Worm (Caenorhabditis elegans): ENCODE measurements around the gene C07G2.5.

The C07G2.5 gene

DNA sequence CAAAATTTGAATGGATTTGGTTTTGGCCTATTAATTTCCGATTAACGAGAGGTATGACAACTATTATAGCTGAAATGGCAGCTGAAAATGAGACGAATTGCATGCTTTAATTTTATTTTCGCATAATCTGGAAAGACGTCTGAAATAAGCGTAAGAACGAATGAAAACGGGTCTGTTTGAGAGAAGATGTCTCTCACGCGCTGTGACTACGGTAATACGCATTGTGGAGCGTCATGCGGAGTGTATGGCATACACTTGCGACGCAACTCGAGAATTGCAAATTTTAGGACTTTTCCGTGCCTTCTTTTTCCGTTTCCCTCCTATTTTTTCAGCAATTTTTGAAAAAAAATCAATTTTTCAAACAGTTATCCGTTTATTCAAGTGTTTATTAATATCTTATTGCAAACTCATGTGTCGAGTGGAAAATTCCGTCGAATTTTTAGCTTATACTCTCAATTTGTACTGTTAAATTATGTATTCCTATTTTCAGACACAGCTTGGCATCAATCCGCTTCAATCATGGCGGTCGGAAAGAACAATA lies 23.3 kb downstream of the C07G2.5 start, which contains the start of gene rps-1 (continued):
- TF ChIP-seq hsf-1 (GFP tag; IDR thresholded peaks at IDR 0.05), result peak; percentile 88
- peak; percentile 74 for TF ChIP-seq zim-3 (tag; optimal IDR thresholded peaks at IDR 0.05)
- TF ChIP-seq ztf-26 (tag; optimal IDR thresholded peaks at IDR 0.05), result peak; percentile 98
- TF ChIP-seq ccch-3 (GFP tag; optimal IDR thresholded peaks at IDR 0.05), result peak; percentile 11
- TF ChIP-seq sdz-38 (tag; optimal IDR thresholded peaks at IDR 0.05), result no peak
- TF ChIP-seq C17E4.6 (GFP tag; IDR thresholded peaks at IDR 0.05), result peak; percentile 96
- TF ChIP-seq rec-8 (tag; optimal IDR thresholded peaks at IDR 0.05), result peak in 1 of 2 experiments; percentile 0
- peak; percentile 63; the same call in 1 of the 2 replicates for TF ChIP-seq F39B2.1 (GFP tag; IDR thresholded peaks at IDR 0.05)
- peak; percentile 97 for TF ChIP-seq ekl-4 (GFP tag; IDR thresholded peaks at IDR 0.05)
- no peak for TF ChIP-seq nfya-1 (tag; optimal IDR thresholded peaks at IDR 0.05; ENCODE audit: borderline replicate concordance, insufficient read depth)
- peak; percentile 88 for TF ChIP-seq ztf-22 (GFP tag; optimal IDR thresholded peaks at IDR 0.05)
- peak; percentile 90 to 95 for TF ChIP-seq let-607 (tag; optimal IDR thresholded peaks at IDR 0.05)
- TF ChIP-seq dpff-1 (tag; optimal IDR thresholded peaks at IDR 0.05), result no peak
- TF ChIP-seq xnd-1 (tag; optimal IDR thresholded peaks at IDR 0.05), result peak; percentile 76
- TF ChIP-seq madf-10 (tag; optimal IDR thresholded peaks at IDR 0.05), result peak; percentile 94
- TF ChIP-seq aptf-3 (GFP tag; IDR thresholded peaks at IDR 0.05), result peak; percentile 72; the same call in 1 of the 2 replicates

DNA sequence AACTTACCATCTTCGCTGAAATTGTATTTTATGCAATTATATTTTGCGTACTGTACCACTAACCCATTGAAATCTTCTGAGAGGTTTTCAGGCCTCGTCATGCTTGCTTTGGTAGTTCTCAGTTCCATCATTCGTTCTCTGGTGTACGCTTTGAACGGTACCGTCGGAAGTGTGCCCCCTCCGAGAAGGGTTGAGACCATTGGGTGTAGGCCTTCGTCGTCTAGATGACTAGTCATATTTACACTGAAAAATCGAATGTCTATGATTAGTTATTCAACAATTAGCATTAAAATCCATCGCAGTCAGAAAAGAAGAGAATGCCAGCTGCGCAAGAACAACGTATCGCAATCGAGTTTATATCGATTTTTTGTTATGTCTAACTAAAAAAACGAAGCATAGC lies 23.9 kb downstream of the C07G2.5 start, which contains the start of gene ifet-1:
Gene ifet-1, minus strand, starts transcription at position 243 of the 400 bp plus-strand sequence.
- peak; percentile 59; the same call in 1 of the 2 replicates for TF ChIP-seq Y56A3A.18 (GFP tag; IDR thresholded peaks at IDR 0.05)
- no peak for TF ChIP-seq aptf-3 (GFP tag; IDR thresholded peaks at IDR 0.05)

DNA sequence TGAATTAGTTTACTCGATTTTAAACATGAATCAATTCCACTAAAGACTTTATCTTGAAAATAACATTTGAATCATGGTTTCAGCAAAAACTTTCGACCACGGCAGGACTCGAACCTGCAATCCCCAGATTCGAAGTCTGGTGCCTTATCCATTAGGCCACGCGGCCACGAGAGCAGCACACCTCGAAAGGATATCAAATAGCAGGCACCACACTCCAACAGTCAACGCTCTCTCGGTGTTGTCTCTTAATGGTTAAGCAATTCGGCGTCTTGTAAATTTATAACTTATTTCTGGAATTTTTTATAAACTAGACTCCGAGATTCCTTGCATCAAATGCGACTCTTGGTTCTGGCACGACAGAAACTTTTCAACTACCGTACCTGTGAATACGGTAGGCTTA lies 28.0 kb downstream of the C07G2.5 start:
- TF ChIP-seq rcor-1 (GFP tag; IDR thresholded peaks at IDR 0.05) (peak; percentile 81), F55B11.4 (tag; optimal IDR thresholded peaks at IDR 0.05; ENCODE audit: borderline replicate concordance, insufficient read depth) (no peak), snpc-4 (GFP tag; optimal IDR thresholded peaks at IDR 0.05) (no peak), snpc-4 (tag; optimal IDR thresholded peaks at IDR 0.05) (peak in 3 of 4 experiments; percentile 67 to 77 (median 75)), pha-4 (tag; optimal IDR thresholded peaks at IDR 0.05) (no peak), B0035.1 (tag; optimal IDR thresholded peaks at IDR 0.05) (peak; percentile 80), madf-6 (GFP tag; IDR thresholded peaks at IDR 0.05) (peak; percentile 77), ceh-27 (GFP tag; optimal IDR thresholded peaks at IDR 0.05) (peak; percentile 67), aptf-3 (GFP tag; IDR thresholded peaks at IDR 0.05) (0 out of 2 replicates have a peak, but pooled peaks have one; percentile 75), F57A8.1 (GFP tag; optimal IDR thresholded peaks at IDR 0.05) (no peak), unc-130 (GFP tag; optimal IDR thresholded peaks at IDR 0.05) (peak; percentile 73), Y79H2A.3 (GFP tag; conservative IDR thresholded peaks at IDR 0.05) (no peak), nhr-27 (tag; optimal IDR thresholded peaks at IDR 0.05) (peak; percentile 42), ccch-3 (GFP tag; optimal IDR thresholded peaks at IDR 0.05) (no peak), hrde-1 (tag; optimal IDR thresholded peaks at IDR 0.05; ENCODE audit: borderline replicate concordance) (peak; percentile 64), rec-8 (tag; optimal IDR thresholded peaks at IDR 0.05) (peak; percentile 60 to 83), pbrm-1 (GFP tag; IDR thresholded peaks at IDR 0.05) (peak; percentile 84), nfya-1 (tag; optimal IDR thresholded peaks at IDR 0.05; ENCODE audit: borderline replicate concordance, insufficient read depth) (no peak), hmg-1.2 (GFP tag; IDR thresholded peaks at IDR 0.05) (peak; percentile 75), Y56A3A.18 (GFP tag; IDR thresholded peaks at IDR 0.05) (peak; percentile 78; the same call in 1 of the 2 replicates), mcd-1 (GFP tag; IDR thresholded peaks at IDR 0.05) (peak; percentile 70), egrh-3 (GFP tag; IDR thresholded peaks at IDR 0.05) (no peak; the same call in 1 of the 2 replicates), ceh-100 (GFP tag; IDR thresholded peaks at IDR 0.05) (peak; percentile 61), die-1 (tag; optimal IDR thresholded peaks at IDR 0.05) (peak; percentile 80), cebp-1 (GFP tag; IDR thresholded peaks at IDR 0.05) (no peak), cebp-1 (tag; optimal IDR thresholded peaks at IDR 0.05) (peak; percentile 72), hmg-20 (GFP tag; IDR thresholded peaks at IDR 0.05) (peak; percentile 54; the same call in 1 of the 2 replicates), xnd-1 (tag; optimal IDR thresholded peaks at IDR 0.05) (peak; percentile 20), T07F8.4 (tag; optimal IDR thresholded peaks at IDR 0.05) (peak; percentile 53), F39B2.1 (GFP tag; IDR thresholded peaks at IDR 0.05) (no peak), ztf-25 (GFP tag; IDR thresholded peaks at IDR 0.05) (peak; percentile 67; the same call in 1 of the 2 replicates), ztf-28 (GFP tag; IDR thresholded peaks at IDR 0.05) (0 out of 2 replicates have a peak, but pooled peaks have one; percentile 53)
